Fruit fly (Drosophila melanogaster) whole organism, embryonic: Measurements from ENCODE around the gene CG13949.

ENCODE experiments used
- Antp ChIP-seq: fragments of 200-800 bp; sonication (Bioruptor generic); optimal IDR thresholded peaks from 3 replicates; lab custom pipeline; 2016; ENCODE audit warnings: missing biosample characterization, missing genetic modification characterization
- CG10267 ChIP-seq: fragments of 200-800 bp; sonication (Bioruptor generic); optimal IDR thresholded peaks from 2 replicates; lab custom pipeline; 2018; ENCODE audit warnings: missing biosample characterization, mild to moderate bottlenecking, missing genetic modification characterization, moderate library complexity
- CG10979 ChIP-seq: fragments of 200-800 bp; sonication (Bioruptor generic); optimal IDR thresholded peaks from 2 replicates; lab custom pipeline; 2018; ENCODE audit warnings: missing biosample characterization, mild to moderate bottlenecking, missing genetic modification characterization, moderate library complexity
- CG13287 ChIP-seq: fragments of 200-800 bp; sonication (Bioruptor generic); IDR thresholded peaks from 2 replicates; pipeline ENCODE4 v1.3.6; 2022; ENCODE audit warnings: missing biosample characterization, missing genetic modification characterization; ENCODE audit not compliant: partially characterized antibody
- CG13424 ChIP-seq: fragments of 200-800 bp; sonication (Bioruptor generic); optimal IDR thresholded peaks from 2 replicates; lab custom pipeline; 2019; ENCODE audit warnings: missing biosample characterization, mild to moderate bottlenecking, missing genetic modification characterization, moderate library complexity
- CG14710 ChIP-seq: fragments of 200-800 bp; sonication (Bioruptor generic); optimal IDR thresholded peaks from 3 replicates; lab custom pipeline; 2019; ENCODE audit warnings: missing biosample characterization, mild to moderate bottlenecking, missing genetic modification characterization, moderate library complexity
- CG14860 ChIP-seq: fragments of 200-800 bp; sonication (Bioruptor generic); IDR thresholded peaks from 3 replicates; pipeline ENCODE4 v1.3.6; 2022; ENCODE audit warnings: missing biosample characterization, missing genetic modification characterization; ENCODE audit not compliant: partially characterized antibody
- CG16813 ChIP-seq: fragments of 200-800 bp; sonication (Bioruptor generic); IDR thresholded peaks from 3 replicates; pipeline ENCODE4 v1.3.6; 2022; ENCODE audit warnings: missing biosample characterization, missing genetic modification characterization; ENCODE audit not compliant: partially characterized antibody
- CG4617 ChIP-seq: fragments of 200-800 bp; sonication (Bioruptor generic); optimal IDR thresholded peaks from 3 replicates; lab custom pipeline; 2016; ENCODE audit warnings: missing biosample characterization, missing genetic modification characterization, borderline replicate concordance
- CG7963 ChIP-seq: fragments of 200-800 bp; sonication (Bioruptor generic); IDR thresholded peaks from 3 replicates; pipeline ENCODE4 v1.3.6; 2022; ENCODE audit warnings: missing biosample characterization, missing genetic modification characterization; ENCODE audit not compliant: partially characterized antibody
- CG8944 ChIP-seq: fragments of 200-800 bp; sonication (Bioruptor generic); optimal IDR thresholded peaks from 3 replicates; lab custom pipeline; 2016; ENCODE audit warnings: missing biosample characterization, missing genetic modification characterization
- CoRest ChIP-seq: fragments of 200-800 bp; sonication (Bioruptor generic); optimal IDR thresholded peaks from 3 replicates; lab custom pipeline; 2018; ENCODE audit warnings: missing biosample characterization, mild to moderate bottlenecking, missing genetic modification characterization, moderate library complexity
- D ChIP-seq, 2 experiments: fragments of 200-800 bp in 1 of 2; fragments of >200 bp in 1 of 2; sonication (Bioruptor generic) in 1 of 2; optimal IDR thresholded peaks; 2 replicates in 1 of 2; 3 replicates in 1 of 2; lab custom pipeline; 2017; ENCODE audit warnings: mild to moderate bottlenecking in 1 of 2, missing biosample characterization in 1 of 2, missing genetic modification characterization in 1 of 2, missing genetic modification reagents in 1 of 2
- Dp ChIP-seq: fragments of 200-800 bp; sonication (Bioruptor generic); optimal IDR thresholded peaks from 2 replicates; lab custom pipeline; 2018; ENCODE audit warnings: missing biosample characterization, mild to moderate bottlenecking, missing genetic modification characterization, moderate library complexity
- GATAe ChIP-seq: fragments of 200-800 bp; sonication (Bioruptor generic); conservative IDR thresholded peaks from 2 replicates; pipeline ENCODE4 v1.3.6; 2022; ENCODE audit warnings: missing biosample characterization, missing genetic modification characterization
- HLH4C ChIP-seq: fragments of 200-800 bp; sonication (Bioruptor generic); IDR thresholded peaks from 3 replicates; pipeline ENCODE4 v1.3.6; 2022; ENCODE audit warnings: missing biosample characterization, missing genetic modification characterization; ENCODE audit not compliant: partially characterized antibody
- Myb ChIP-seq: fragments of 200-800 bp; sonication (Bioruptor generic); optimal IDR thresholded peaks from 2 replicates; lab custom pipeline; 2016; ENCODE audit warnings: missing biosample characterization, missing genetic modification characterization
- NC2α ChIP-seq: fragments of 200-800 bp; sonication (Bioruptor generic); optimal IDR thresholded peaks from 2 replicates; lab custom pipeline; 2016; ENCODE audit warnings: missing biosample characterization, missing genetic modification characterization
- Opbp ChIP-seq: fragments of 200-800 bp; sonication (Bioruptor generic); IDR thresholded peaks from 3 replicates; pipeline ENCODE4 v1.3.6; 2022; ENCODE audit warnings: missing biosample characterization, missing genetic modification characterization; ENCODE audit not compliant: partially characterized antibody
- Scr ChIP-seq: fragments of 200-800 bp; sonication (Bioruptor generic); IDR thresholded peaks from 2 replicates; pipeline ENCODE4 v1.3.6; 2022; ENCODE audit warnings: missing biosample characterization, missing genetic modification characterization; ENCODE audit not compliant: partially characterized antibody
- Sry-β ChIP-seq: fragments of 200-800 bp; sonication (Bioruptor generic); optimal IDR thresholded peaks from 2 replicates; lab custom pipeline; 2018; ENCODE audit warnings: missing biosample characterization, mild to moderate bottlenecking, missing genetic modification characterization, moderate library complexity
- Sry-δ ChIP-seq: fragments of 200-800 bp; sonication (Bioruptor generic); optimal IDR thresholded peaks from 2 replicates; lab custom pipeline; 2016; ENCODE audit warnings: missing biosample characterization, missing genetic modification characterization
- Xrp1 ChIP-seq: fragments of 200-800 bp; sonication (Bioruptor generic); IDR thresholded peaks from 2 replicates; pipeline ENCODE4 v1.3.6; 2022; ENCODE audit warnings: missing biosample characterization, missing genetic modification characterization
- YL-1 ChIP-seq: fragments of 200-800 bp; sonication (Bioruptor generic); optimal IDR thresholded peaks from 3 replicates; lab custom pipeline; 2017; ENCODE audit warnings: missing biosample characterization, mild to moderate bottlenecking, missing genetic modification characterization
- amos ChIP-seq: fragments of 200-800 bp; sonication (Bioruptor generic); IDR thresholded peaks from 2 replicates; pipeline ENCODE4 v1.3.6; 2022; ENCODE audit warnings: missing biosample characterization, missing genetic modification characterization; ENCODE audit not compliant: partially characterized antibody
- ap ChIP-seq: fragments of 200-800 bp; sonication (Bioruptor generic); IDR thresholded peaks from 2 replicates; pipeline ENCODE4 v1.3.6; 2022; ENCODE audit warnings: missing biosample characterization, missing genetic modification characterization
- chinmo ChIP-seq: fragments of 200-800 bp; sonication (Bioruptor generic); IDR thresholded peaks from 4 replicates; pipeline ENCODE4 v1.3.6; 2022; ENCODE audit warnings: missing biosample characterization, missing genetic modification characterization; ENCODE audit not compliant: partially characterized antibody
- ci ChIP-seq: fragments of 200-800 bp; sonication (Bioruptor generic); IDR thresholded peaks from 3 replicates; pipeline ENCODE4 v1.3.6; 2022; ENCODE audit warnings: missing biosample characterization, missing genetic modification characterization
- hb ChIP-seq: fragments of 200-800 bp; sonication (Bioruptor generic); IDR thresholded peaks from 3 replicates; pipeline ENCODE4 v1.3.6; 2022; ENCODE audit warnings: missing biosample characterization, missing genetic modification characterization; ENCODE audit not compliant: partially characterized antibody
- inv ChIP-seq: fragments of 200-800 bp; sonication (Bioruptor generic); IDR thresholded peaks from 2 replicates; pipeline ENCODE4 v1.3.6; 2022; ENCODE audit warnings: missing biosample characterization, missing genetic modification characterization; ENCODE audit not compliant: partially characterized antibody
- mld ChIP-seq: fragments of 200-800 bp; sonication (Bioruptor generic); IDR thresholded peaks from 3 replicates; pipeline ENCODE4 v1.3.6; 2022; ENCODE audit warnings: missing biosample characterization, missing genetic modification characterization; ENCODE audit not compliant: partially characterized antibody
- nerfin-2 ChIP-seq: fragments of 200-800 bp; sonication (Bioruptor generic); IDR thresholded peaks from 2 replicates; pipeline ENCODE4 v1.3.6; 2022; ENCODE audit warnings: missing biosample characterization, missing genetic modification characterization; ENCODE audit not compliant: partially characterized antibody
- nom ChIP-seq: fragments of 200-800 bp; sonication (Bioruptor generic); optimal IDR thresholded peaks from 2 replicates; lab custom pipeline; 2017; ENCODE audit warnings: missing biosample characterization, missing genetic modification characterization, mild to moderate bottlenecking, moderate library complexity, missing genetic modification reagents
- p53 ChIP-seq: fragments of 200-800 bp; sonication (Bioruptor generic); optimal IDR thresholded peaks from 2 replicates; lab custom pipeline; 2016; ENCODE audit warnings: missing biosample characterization, missing genetic modification characterization
- sna ChIP-seq: fragments of 200-800 bp; sonication (Bioruptor generic); IDR thresholded peaks from 2 replicates; pipeline ENCODE4 v1.3.6; 2022; ENCODE audit warnings: missing biosample characterization, missing genetic modification characterization; ENCODE audit not compliant: partially characterized antibody
- stc ChIP-seq: fragments of 200-800 bp; sonication (Bioruptor generic); IDR thresholded peaks from 2 replicates; pipeline ENCODE4 v1.3.6; 2022; ENCODE audit warnings: missing biosample characterization, missing genetic modification characterization
- ttk ChIP-seq: fragments of 200-800 bp; sonication (Bioruptor generic); IDR thresholded peaks from 2 replicates; pipeline ENCODE4 v2.1.2; 2022; ENCODE audit warnings: missing biosample characterization, missing genetic modification characterization
- zen2 ChIP-seq: fragments of 200-800 bp; sonication (Bioruptor generic); IDR thresholded peaks from 3 replicates; pipeline ENCODE4 v1.3.6; 2022; ENCODE audit warnings: missing biosample characterization, missing genetic modification characterization; ENCODE audit not compliant: partially characterized antibody

Gene CG13949

DNA sequence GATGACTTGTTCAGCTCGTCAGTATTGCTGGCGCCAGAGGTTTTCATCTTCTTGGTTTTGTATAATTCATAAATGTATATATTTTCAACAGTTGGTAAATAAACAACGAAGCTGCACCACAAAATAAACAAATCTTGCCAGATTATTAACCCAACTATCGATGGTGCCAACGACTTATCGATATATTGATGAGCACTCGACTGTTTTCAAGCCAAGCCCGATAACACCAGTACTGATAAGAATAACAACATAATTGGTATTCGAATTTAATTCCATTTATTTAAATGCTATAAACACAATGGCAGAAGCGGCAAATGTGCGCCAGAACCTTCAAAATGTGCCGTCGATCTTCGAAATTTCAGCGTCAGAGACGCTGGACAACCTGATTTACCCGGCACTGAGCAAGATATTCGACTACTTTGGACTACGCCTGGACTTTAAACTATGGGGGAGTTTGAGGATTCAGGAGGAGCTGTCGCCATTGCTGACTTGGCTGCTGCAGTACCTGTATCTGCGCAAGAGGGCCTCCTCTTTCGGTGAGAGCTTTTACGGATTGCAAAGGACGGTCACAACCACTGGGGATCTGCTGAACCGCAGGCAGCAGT, 39.2 kb upstream of the CG13949 start, which contains the start of the genes Saf6 and Pex12 (continued):
- TF ChIP-seq mld (0 out of 3 replicates have a peak, but pooled peaks have one; percentile 51), Dp (GFP tag; lab: Kevin White, UChicago) (peak; percentile 43), Sry-β (GFP tag; lab: Kevin White, UChicago) (peak; percentile 91), nom (peak; percentile 65), hb (GFP tag; lab: Robert Waterston, UW) (peak; percentile 79), GATAe (GFP tag; lab: Robert Waterston, UW) (peak; percentile 37), Sry-δ (GFP tag; lab: Kevin White, UChicago) (peak; percentile 68), CG4617 (GFP tag; lab: Kevin White, UChicago) (peak; percentile 70), D (optimal IDR thresholded peaks at IDR 0.05; lab: Kevin White, UChicago) (peak; percentile 48), D (GFP tag; optimal IDR thresholded peaks at IDR 0.05; lab: Kevin White, UChicago) (no peak), Opbp (peak; percentile 85; the same call in 2 of the 3 replicates), zen2 (GFP tag; lab: Robert Waterston, UW) (peak; percentile 85), p53 (GFP tag; lab: Kevin White, UChicago) (no peak), NC2α (GFP tag; lab: Kevin White, UChicago) (no peak), ci (GFP tag; lab: Robert Waterston, UW) (0 out of 3 replicates have a peak, but pooled peaks have one; percentile 12), ttk (GFP tag; lab: Robert Waterston, UW) (no peak), Xrp1 (GFP tag; lab: Robert Waterston, UW) (peak; percentile 6; the same call in 1 of the 2 replicates), Myb (GFP tag; lab: Kevin White, UChicago) (peak; percentile 15), ap (no peak), CG13287 (GFP tag; lab: Robert Waterston, UW) (peak; percentile 89), stc (GFP tag; lab: Robert Waterston, UW) (no peak), CG8944 (GFP tag; lab: Kevin White, UChicago) (no peak), chinmo (GFP tag; lab: Robert Waterston, UW) (peak; percentile 89), inv (GFP tag; lab: Robert Waterston, UW) (peak; percentile 68), CG16813 (GFP tag; lab: Robert Waterston, UW) (peak; percentile 77), CG7963 (GFP tag; lab: Robert Waterston, UW) (peak; percentile 83), Antp (GFP tag; lab: Kevin White, UChicago) (no peak), CG10979 (tag; lab: Kevin White, UChicago) (peak; percentile 26), Scr (peak; percentile 83), YL-1 (GFP tag; lab: Kevin White, UChicago) (peak; percentile 7), HLH4C (GFP tag; lab: Robert Waterston, UW) (peak; percentile 80), amos (GFP tag; lab: Robert Waterston, UW) (peak; percentile 79), nerfin-2 (GFP tag; lab: Robert Waterston, UW) (peak; percentile 79), sna (peak; percentile 85), CG13424 (no peak), CoRest (no peak), CG14710 (peak; percentile 21), CG14860 (peak; percentile 85), CG10267 (tag; lab: Kevin White, UChicago) (peak; percentile 20)
